Fruit fly (Drosophila melanogaster): ENCODE data around the gene CG33263.

The CG33263 gene

dm6 chr3L:13430171-13430570 lies 6.2 kb upstream of the CG33263 start:
- TF ChIP-seq kay (GFP tag; ENCODE audit: borderline replicate concordance), result no peak

DNA sequence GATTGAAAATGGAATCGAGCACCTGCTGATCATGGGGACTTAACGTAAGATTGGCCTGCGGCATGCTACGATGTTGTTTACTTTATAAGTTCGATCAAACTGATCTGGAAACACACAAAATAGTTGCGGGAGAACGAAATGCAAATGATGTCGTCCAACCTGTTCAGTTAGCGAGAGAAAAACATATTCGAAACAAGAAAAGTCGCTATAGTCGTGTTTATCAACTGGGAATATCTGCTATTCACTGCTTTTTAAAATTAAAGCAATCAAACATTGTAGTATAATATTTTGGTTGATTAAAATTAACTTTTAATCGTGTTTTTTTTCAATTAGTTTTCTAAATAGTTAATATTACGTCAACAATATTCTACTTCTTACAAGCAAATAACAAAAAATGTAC lies 2.6 kb upstream of the CG33263 start, which contains the start of gene CG14105:
TSS of gene CG14105 (minus strand) at position 101 of the 400 bp plus-strand sequence.
- TF ChIP-seq CG33017 (tag; optimal IDR thresholded peaks at IDR 0.05), result no peak
- TF ChIP-seq Clk (GFP tag; optimal IDR thresholded peaks at IDR 0.05), result no peak
- TF ChIP-seq CG14711 (tag; optimal IDR thresholded peaks at IDR 0.05), result no peak
- no peak for TF ChIP-seq Hr96 (GFP tag; optimal IDR thresholded peaks at IDR 0.05)
- no peak for TF ChIP-seq ovo (GFP tag; optimal IDR thresholded peaks at IDR 0.05)
- no peak for TF ChIP-seq kay (GFP tag; ENCODE audit: borderline replicate concordance)

DNA sequence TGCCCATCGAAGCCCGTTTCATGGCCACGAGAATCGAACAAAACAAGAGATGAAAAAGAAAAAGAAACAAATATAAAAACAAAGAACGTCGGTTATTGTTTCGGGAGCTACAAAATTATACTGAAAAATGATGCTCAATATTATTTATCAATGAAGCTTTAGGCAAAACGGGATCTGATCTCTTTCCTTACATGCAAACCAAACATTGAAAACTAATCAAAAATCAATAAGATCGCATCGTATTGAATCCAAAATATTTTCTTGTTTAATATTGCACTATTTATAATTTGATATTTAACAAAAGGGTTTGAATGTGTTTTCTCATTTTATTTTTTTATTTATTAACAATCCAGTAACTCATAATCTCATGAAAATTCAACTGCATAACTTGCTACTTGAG lies 1.6 kb upstream of the CG33263 start, which contains the start of gene CG14106:
TSS of gene CG14106 (minus strand) at position 101 of the 400 bp plus-strand sequence.
- no peak for TF ChIP-seq Mnt (GFP tag; optimal IDR thresholded peaks at IDR 0.05)
- no peak for TF ChIP-seq pad (GFP tag; optimal IDR thresholded peaks at IDR 0.05)
- TF ChIP-seq toe (GFP tag; optimal IDR thresholded peaks at IDR 0.05), result no peak
- no peak for TF ChIP-seq CG12768 (GFP tag; optimal IDR thresholded peaks at IDR 0.05)
- TF ChIP-seq bab1 (GFP tag; optimal IDR thresholded peaks at IDR 0.05), result no peak
- no peak for TF ChIP-seq Clk (GFP tag; optimal IDR thresholded peaks at IDR 0.05)
- no peak for TF ChIP-seq CG33017 (tag; optimal IDR thresholded peaks at IDR 0.05)

DNA sequence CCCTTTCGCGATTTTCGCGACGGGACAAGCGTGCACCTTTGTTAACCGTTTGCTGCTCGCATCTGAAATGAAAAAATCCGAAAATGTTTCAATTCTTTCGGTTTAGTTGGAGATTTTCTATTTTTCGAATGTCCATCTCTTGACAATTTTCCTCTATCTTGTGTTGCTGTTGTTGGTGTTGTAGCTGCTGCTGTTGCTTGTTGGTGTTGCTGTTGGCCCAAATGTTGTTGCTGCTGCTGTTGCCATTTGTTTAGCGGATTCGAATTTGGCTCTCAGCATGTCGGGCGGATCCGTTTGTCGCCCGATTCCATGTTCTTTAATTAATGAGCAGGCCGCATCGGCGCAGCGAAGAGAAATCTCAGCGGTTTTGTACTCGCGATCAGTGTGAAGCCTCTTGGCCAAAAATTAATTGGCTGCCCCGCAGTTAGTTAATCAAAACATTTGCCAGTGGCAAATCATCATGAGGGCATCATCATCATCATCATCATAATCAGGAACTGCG lies 1.6 kb downstream of the CG33263 start, which contains the start of gene CG32121:
TSS of gene CG32121 (minus strand) at position 51 of the 502 bp plus-strand sequence.
- TF ChIP-seq ovo (GFP tag; optimal IDR thresholded peaks at IDR 0.05) (no peak), toe (GFP tag; optimal IDR thresholded peaks at IDR 0.05) (no peak)

dm6 chr3L:13420212-13420611 lies 3.8 kb downstream of the CG33263 start:
- no peak for TF ChIP-seq tj (GFP tag; optimal IDR thresholded peaks at IDR 0.05)
- peak; percentile 15 for TF ChIP-seq kay (GFP tag; ENCODE audit: borderline replicate concordance)

DNA sequence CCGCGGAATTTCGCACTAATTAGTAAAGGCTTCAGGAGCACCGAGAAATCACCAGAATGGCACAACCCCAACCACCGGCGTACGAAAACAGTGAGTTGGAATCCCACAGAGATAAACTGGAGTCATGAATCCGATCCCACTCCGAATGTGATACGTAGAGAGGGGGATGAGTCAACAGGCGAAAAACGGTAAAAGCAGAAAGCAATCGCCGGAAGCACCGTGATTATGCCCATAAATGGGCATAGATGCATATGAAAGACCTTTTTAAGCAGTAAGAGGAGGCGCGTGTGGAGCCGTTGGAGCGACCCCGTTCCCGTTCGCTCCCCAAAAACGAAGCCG lies 11.1 kb downstream of the CG33263 start:
- TF ChIP-seq cic (GFP tag; optimal IDR thresholded peaks at IDR 0.05) (no peak), tj (GFP tag; optimal IDR thresholded peaks at IDR 0.05) (peak; percentile 36), kay (GFP tag; ENCODE audit: borderline replicate concordance) (no peak), bab1 (GFP tag; optimal IDR thresholded peaks at IDR 0.05) (no peak), pad (GFP tag; optimal IDR thresholded peaks at IDR 0.05) (peak; percentile 34), Crg-1 (GFP tag; optimal IDR thresholded peaks at IDR 0.05) (no peak), CG7101 (tag; optimal IDR thresholded peaks at IDR 0.05) (no peak), CG7045 (GFP tag; optimal IDR thresholded peaks at IDR 0.05) (no peak)

- TF ChIP-seq Mnt (GFP tag; optimal IDR thresholded peaks at IDR 0.05) (peak; percentile 4), Clk (GFP tag; optimal IDR thresholded peaks at IDR 0.05) (no peak), cic (GFP tag; optimal IDR thresholded peaks at IDR 0.05) (no peak), CG12768 (GFP tag; optimal IDR thresholded peaks at IDR 0.05) (no peak), bab1 (GFP tag; optimal IDR thresholded peaks at IDR 0.05) (no peak), CG7101 (tag; optimal IDR thresholded peaks at IDR 0.05) (peak; percentile 7), CG11617 (GFP tag; optimal IDR thresholded peaks at IDR 0.05) (peak; percentile 41), CG7045 (GFP tag; optimal IDR thresholded peaks at IDR 0.05) (peak; percentile 26), Crg-1 (GFP tag; optimal IDR thresholded peaks at IDR 0.05) (peak; percentile 1), kay (GFP tag; ENCODE audit: borderline replicate concordance) (peak; percentile 71), pad (GFP tag; optimal IDR thresholded peaks at IDR 0.05) (peak; percentile 37), CG14711 (tag; optimal IDR thresholded peaks at IDR 0.05) (peak; percentile 12), toe (GFP tag; optimal IDR thresholded peaks at IDR 0.05) (peak; percentile 43), CG5204 (GFP tag; optimal IDR thresholded peaks at IDR 0.05) (peak; percentile 38)
These were observed 11.6 kb downstream of the CG33263 start, which contains the start of the genes CG10222 and flr for dm6 chr3L:13412200-13412885. CG10222 (minus strand) TSS chr3L:13412453. flr (plus strand) TSS chr3L:13412843.

DNA sequence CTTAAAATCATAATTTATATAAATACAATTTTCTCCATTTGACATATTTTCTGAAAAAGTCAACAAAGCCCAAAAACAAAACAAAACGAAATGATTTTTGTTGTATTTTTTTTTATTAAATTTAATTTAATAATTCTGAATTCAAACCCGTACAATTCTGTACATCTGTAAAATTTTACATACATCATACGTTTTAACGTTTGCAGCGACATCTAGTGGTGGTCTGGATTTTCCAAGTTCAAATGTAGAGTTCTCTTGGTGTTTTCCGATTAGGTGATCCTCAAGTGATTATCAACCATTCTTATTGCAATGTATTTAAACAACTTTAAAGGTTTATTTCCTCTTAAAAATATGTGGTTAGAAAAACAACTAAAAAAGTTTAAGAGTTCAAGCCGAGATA lies 13.0 kb downstream of the CG33263 start:
- TF ChIP-seq CG33017 (tag; optimal IDR thresholded peaks at IDR 0.05), result no peak
- no peak for TF ChIP-seq toe (GFP tag; optimal IDR thresholded peaks at IDR 0.05)
- TF ChIP-seq CG7045 (GFP tag; optimal IDR thresholded peaks at IDR 0.05), result no peak
- TF ChIP-seq cnc (optimal IDR thresholded peaks at IDR 0.05), result no peak
- no peak for TF ChIP-seq Mnt (GFP tag; optimal IDR thresholded peaks at IDR 0.05)
- TF ChIP-seq CG12768 (GFP tag; optimal IDR thresholded peaks at IDR 0.05), result no peak
- TF ChIP-seq Crg-1 (GFP tag; optimal IDR thresholded peaks at IDR 0.05), result no peak
- no peak for TF ChIP-seq Hr96 (GFP tag; optimal IDR thresholded peaks at IDR 0.05)
- TF ChIP-seq pad (GFP tag; optimal IDR thresholded peaks at IDR 0.05), result no peak
- no peak for TF ChIP-seq CG11617 (GFP tag; optimal IDR thresholded peaks at IDR 0.05)
- no peak for TF ChIP-seq kay (GFP tag; ENCODE audit: borderline replicate concordance)
- no peak for TF ChIP-seq cic (GFP tag; optimal IDR thresholded peaks at IDR 0.05)
- TF ChIP-seq ovo (GFP tag; optimal IDR thresholded peaks at IDR 0.05), result no peak
- no peak for TF ChIP-seq CG1620 (GFP tag; optimal IDR thresholded peaks at IDR 0.05)
- TF ChIP-seq CG5204 (GFP tag; optimal IDR thresholded peaks at IDR 0.05), result no peak
- no peak for TF ChIP-seq Clk (GFP tag; optimal IDR thresholded peaks at IDR 0.05)

Data from whole organism, adult.